Worm (Caenorhabditis elegans) whole organism, L4/young adult: ENCODE data around the gene clec-175.

Source experiments
- W03F9.2 ChIP-seq: fragments of 150-350 bp; optimal IDR thresholded peaks from 2 replicates; lab custom pipeline; 2014; ENCODE audit warnings: missing biosample characterization, missing genetic modification characterization
- dao-5 ChIP-seq: sonication (generic microtip); optimal IDR thresholded peaks from 2 replicates; lab custom pipeline; 2016; ENCODE audit warnings: missing genotype, missing genetic modification characterization, moderate library complexity, missing compliant biosample characterization
- him-1 ChIP-seq: sonication (generic microtip); optimal IDR thresholded peaks from 2 replicates; lab custom pipeline; 2016; ENCODE audit warnings: missing genotype, missing genetic modification reagents, missing genetic modification characterization, missing compliant biosample characterization

DNA sequence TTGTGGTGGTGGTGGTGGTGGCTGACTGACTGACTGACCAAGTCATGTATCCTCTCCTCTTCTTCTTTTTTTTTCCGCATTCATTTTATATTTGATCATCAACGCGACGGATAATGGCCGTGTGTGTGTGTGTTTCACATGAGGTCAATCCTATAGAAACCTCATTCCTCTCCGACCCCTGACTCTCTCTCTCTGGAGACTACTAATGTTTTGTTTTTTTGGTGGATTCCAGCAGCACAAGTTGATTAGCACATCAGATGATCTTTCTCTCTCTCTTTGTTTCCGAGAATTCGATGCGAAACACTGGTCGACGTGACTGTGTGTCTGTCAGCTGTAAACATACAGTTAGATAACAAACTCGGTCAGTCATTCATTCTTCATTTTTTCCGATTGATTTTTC lies 17.0 kb upstream of the clec-175 start, which contains the start of gene Y24D9A.7:
- TF ChIP-seq him-1 = no peak
- no peak for TF ChIP-seq dao-5 (tag; lab: Kevin White, UChicago)
- no peak for TF ChIP-seq W03F9.2 (tag; lab: Kevin White, UChicago)
